Worm (Caenorhabditis elegans) whole organism, L3 larva: Measurements from ENCODE around the gene srd-15.
A peak's percentile ranks its signal among the peaks of the same experiment; 100 is the strongest.

Experiments
- R02D3.7 ChIP-seq: fragments of 150-350 bp; optimal IDR thresholded peaks from 2 replicates; lab custom pipeline; 2014; ENCODE audit warnings: missing biosample characterization, missing genetic modification characterization
- ZK546.5 ChIP-seq: sonication (generic microtip); optimal IDR thresholded peaks from 2 replicates; lab custom pipeline; 2017; ENCODE audit warnings: missing biosample characterization, missing genetic modification characterization
- aly-2 ChIP-seq: fragments of 150-350 bp; optimal IDR thresholded peaks from 2 replicates; lab custom pipeline; 2014; ENCODE audit warnings: missing biosample characterization, missing genetic modification characterization
- ama-1 ChIP-seq: fragments of 150-350 bp; optimal IDR thresholded peaks from 2 replicates; lab custom pipeline; 2018
- ceh-16 ChIP-seq: sonication (generic microtip); optimal IDR thresholded peaks from 2 replicates; lab custom pipeline; 2017; ENCODE audit warnings: missing biosample characterization, missing genetic modification characterization
- ceh-28 ChIP-seq: fragments of 150-350 bp; optimal IDR thresholded peaks from 2 replicates; lab custom pipeline; 2014; ENCODE audit warnings: missing biosample characterization, missing genetic modification reagents, missing genetic modification characterization
- ceh-82 ChIP-seq: fragments of 150-350 bp; optimal IDR thresholded peaks from 2 replicates; lab custom pipeline; 2014; ENCODE audit warnings: missing biosample characterization, missing genetic modification characterization
- ceh-9 ChIP-seq: sonication (generic microtip); optimal IDR thresholded peaks from 2 replicates; lab custom pipeline; 2018; ENCODE audit warnings: missing biosample characterization, missing genetic modification characterization
- daf-12 ChIP-seq: fragments of 150-350 bp; optimal IDR thresholded peaks from 2 replicates; lab custom pipeline; 2014; ENCODE audit warnings: missing biosample characterization, missing genetic modification reagents, missing genetic modification characterization
- egl-5 ChIP-seq: fragments of 150-350 bp; optimal IDR thresholded peaks from 2 replicates; lab custom pipeline; 2017; ENCODE audit warnings: missing biosample characterization, missing genetic modification reagents, missing genetic modification characterization, inconsistent platforms
- elt-1 ChIP-seq: fragments of 150-350 bp; optimal IDR thresholded peaks from 2 replicates; lab custom pipeline; 2014; ENCODE audit warnings: missing biosample characterization, missing genetic modification characterization
- elt-2 ChIP-seq: sonication (generic microtip); optimal IDR thresholded peaks from 2 replicates; lab custom pipeline; 2016; ENCODE audit warnings: missing genetic modification reagents, mild to moderate bottlenecking, missing genetic modification characterization, missing compliant biosample characterization
- elt-3 ChIP-seq, 3 experiments: fragments of 150-350 bp in 1 of 3; sonication (generic microtip) in 2 of 3; optimal IDR thresholded peaks; 2 replicates in 2 of 3; 4 replicates in 1 of 3; lab custom pipeline; 2014 to 2017; ENCODE audit warnings: missing biosample characterization in 3 of 3, missing genetic modification characterization in 3 of 3
- eor-1 ChIP-seq, 2 experiments: fragments of 150-350 bp; optimal IDR thresholded peaks; 2 replicates each; lab custom pipeline; 2014 to 2018; ENCODE audit warnings: missing biosample characterization in 2 of 2, missing genetic modification characterization in 2 of 2
- fkh-10 ChIP-seq: sonication (generic microtip); optimal IDR thresholded peaks from 2 replicates; lab custom pipeline; 2017; ENCODE audit warnings: missing biosample characterization, missing genetic modification reagents, missing genetic modification characterization
- fkh-2 ChIP-seq: fragments of 150-350 bp; optimal IDR thresholded peaks from 2 replicates; lab custom pipeline; 2014; ENCODE audit warnings: missing biosample characterization, missing genetic modification reagents, missing genetic modification characterization
- fos-1 ChIP-seq: fragments of 150-350 bp; optimal IDR thresholded peaks from 2 replicates; lab custom pipeline; 2014; ENCODE audit warnings: missing biosample characterization, missing genetic modification characterization
- hmg-11 ChIP-seq: sonication (generic microtip); optimal IDR thresholded peaks from 2 replicates; lab custom pipeline; 2016; ENCODE audit warnings: missing genetic modification characterization, missing compliant biosample characterization
- jun-1 ChIP-seq: fragments of 150-350 bp; optimal IDR thresholded peaks from 2 replicates; lab custom pipeline; 2014; ENCODE audit warnings: missing biosample characterization, missing genetic modification reagents, missing genetic modification characterization
- lin-15B ChIP-seq: fragments of 150-350 bp; optimal IDR thresholded peaks from 2 replicates; lab custom pipeline; 2014; ENCODE audit warnings: missing biosample characterization, missing genetic modification characterization
- lin-39 ChIP-seq: fragments of 150-350 bp; optimal IDR thresholded peaks from 2 replicates; lab custom pipeline; 2018; ENCODE audit warnings: missing biosample characterization, missing genetic modification reagents, missing genetic modification characterization
- lsy-12 ChIP-seq: sonication (generic microtip); optimal IDR thresholded peaks from 2 replicates; lab custom pipeline; 2016; ENCODE audit warnings: mild to moderate bottlenecking, missing genetic modification characterization, missing compliant biosample characterization
- mml-1 ChIP-seq: fragments of 150-350 bp; sonication (generic microtip); optimal IDR thresholded peaks from 3 replicates; lab custom pipeline; 2014; ENCODE audit warnings: missing biosample characterization, missing genetic modification characterization
- nfya-1 ChIP-seq: sonication (generic microtip); optimal IDR thresholded peaks from 2 replicates; lab custom pipeline; 2017; ENCODE audit warnings: missing genetic modification characterization, mild to moderate bottlenecking, missing compliant biosample characterization, antibody characterized with exemption, moderate library complexity; ENCODE audit not compliant: insufficient read depth
- nhr-11 ChIP-seq: fragments of 150-350 bp; optimal IDR thresholded peaks from 2 replicates; lab custom pipeline; 2014; ENCODE audit warnings: missing biosample characterization, missing genetic modification characterization
- nhr-12 ChIP-seq: fragments of 150-350 bp; optimal IDR thresholded peaks from 2 replicates; lab custom pipeline; 2014; ENCODE audit warnings: missing biosample characterization, missing genetic modification characterization
- nhr-23 ChIP-seq: fragments of 150-350 bp; optimal IDR thresholded peaks from 2 replicates; lab custom pipeline; 2014; ENCODE audit warnings: missing biosample characterization, missing genetic modification reagents, missing genetic modification characterization
- nhr-237 ChIP-seq: fragments of 150-350 bp; optimal IDR thresholded peaks from 2 replicates; lab custom pipeline; 2014; ENCODE audit warnings: missing biosample characterization, missing genetic modification characterization
- nhr-25 ChIP-seq: sonication (generic microtip); optimal IDR thresholded peaks from 2 replicates; lab custom pipeline; 2017; ENCODE audit warnings: missing biosample characterization, missing genetic modification characterization
- nhr-28 ChIP-seq: fragments of 150-350 bp; optimal IDR thresholded peaks from 2 replicates; lab custom pipeline; 2014; ENCODE audit warnings: missing biosample characterization, missing genetic modification characterization
- nhr-43 ChIP-seq: sonication (generic microtip); optimal IDR thresholded peaks from 2 replicates; lab custom pipeline; 2016; ENCODE audit warnings: mild to moderate bottlenecking, missing genetic modification characterization, missing compliant biosample characterization; ENCODE audit not compliant: poor library complexity, severe bottlenecking
- nhr-67 ChIP-seq: fragments of 150-350 bp; optimal IDR thresholded peaks from 2 replicates; lab custom pipeline; 2014; ENCODE audit warnings: missing biosample characterization, missing genetic modification characterization
- nhr-76 ChIP-seq: fragments of 150-350 bp; sonication (generic microtip); optimal IDR thresholded peaks from 5 replicates; lab custom pipeline; 2014; ENCODE audit warnings: missing biosample characterization, missing genetic modification characterization
- nhr-77 ChIP-seq: fragments of 150-350 bp; optimal IDR thresholded peaks from 2 replicates; lab custom pipeline; 2014; ENCODE audit warnings: missing biosample characterization, missing genetic modification characterization
- pha-4 ChIP-seq: fragments of 150-350 bp; optimal IDR thresholded peaks from 2 replicates; lab custom pipeline; 2014; ENCODE audit warnings: missing biosample characterization, missing genetic modification reagents, missing genetic modification characterization
- pqm-1 ChIP-seq: fragments of 150-350 bp; optimal IDR thresholded peaks from 2 replicates; lab custom pipeline; 2017; ENCODE audit warnings: missing biosample characterization, missing genetic modification characterization, inconsistent platforms
- sea-2 ChIP-seq: fragments of 150-350 bp; sonication (generic microtip); optimal IDR thresholded peaks from 4 replicates; lab custom pipeline; 2014; ENCODE audit warnings: missing biosample characterization, missing genetic modification reagents, missing genetic modification characterization
- skn-1 ChIP-seq: fragments of 150-350 bp; optimal IDR thresholded peaks from 2 replicates; lab custom pipeline; 2014; ENCODE audit warnings: missing biosample characterization, missing genetic modification characterization
- snpc-4 ChIP-seq: fragments of 150-350 bp; optimal IDR thresholded peaks from 2 replicates; lab custom pipeline; 2014; ENCODE audit warnings: missing biosample characterization, missing genetic modification characterization
- tbx-2 ChIP-seq: sonication (generic microtip); optimal IDR thresholded peaks from 2 replicates; lab custom pipeline; 2016; ENCODE audit warnings: mild to moderate bottlenecking, missing genetic modification characterization, missing compliant biosample characterization
- unc-39 ChIP-seq: sonication (generic microtip); optimal IDR thresholded peaks from 4 replicates; lab custom pipeline; 2017; ENCODE audit warnings: missing biosample characterization, missing genetic modification characterization
- unc-62 ChIP-seq: fragments of 150-350 bp; sonication (generic microtip); optimal IDR thresholded peaks from 4 replicates; lab custom pipeline; 2014; ENCODE audit warnings: missing biosample characterization, missing genetic modification reagents, missing genetic modification characterization
- zag-1 ChIP-seq: fragments of 150-350 bp; optimal IDR thresholded peaks from 2 replicates; lab custom pipeline; 2014; ENCODE audit warnings: missing biosample characterization, missing genetic modification characterization
- ztf-11 ChIP-seq: fragments of 150-350 bp; optimal IDR thresholded peaks from 2 replicates; lab custom pipeline; 2014; ENCODE audit warnings: missing biosample characterization, missing genetic modification characterization
- ztf-4 ChIP-seq: fragments of 150-350 bp; optimal IDR thresholded peaks from 2 replicates; lab custom pipeline; 2014; ENCODE audit warnings: missing biosample characterization, missing genetic modification characterization

Gene srd-15

ce11 chrV:5939503-5940072, 33.4 kb upstream of the srd-15 start, which contains the start of gene syf-3:
Gene syf-3 (plus strand): TSS chrV:5940022.
- TF ChIP-seq elt-2 (tag; lab: Kevin White, UChicago) (no peak), lsy-12 (tag; lab: Kevin White, UChicago) (no peak), ceh-82 (tag; lab: Kevin White, UChicago) (no peak), elt-3 (tag; optimal IDR thresholded peaks at IDR 0.05; lab: Kevin White, UChicago) (no peak), pqm-1 (no peak), ceh-16 (tag; lab: Kevin White, UChicago) (no peak), snpc-4 (tag; lab: Kevin White, UChicago) (no peak), nhr-28 (no peak), ceh-9 (no peak), skn-1 (tag; lab: Kevin White, UChicago) (no peak), egl-5 (tag; lab: Kevin White, UChicago) (no peak), mml-1 (tag; lab: Kevin White, UChicago) (no peak), R02D3.7 (tag; lab: Kevin White, UChicago) (peak; percentile 83), ZK546.5 (tag; lab: Kevin White, UChicago) (no peak), eor-1 (tag; optimal IDR thresholded peaks at IDR 0.05; lab: Kevin White, UChicago) (no peak), nhr-76 (tag; lab: Kevin White, UChicago) (no peak), nhr-11 (no peak), ztf-4 (tag; lab: Kevin White, UChicago) (no peak), ztf-11 (tag; lab: Kevin White, UChicago) (no peak), fos-1 (no peak), hmg-11 (tag; lab: Kevin White, UChicago) (peak; percentile 69), ama-1 (lab: Kevin White, UChicago) (no peak), unc-62 (GFP tag; lab: Kevin White, UChicago) (no peak), nhr-77 (tag; lab: Kevin White, UChicago) (no peak), nfya-1 (tag; lab: Kevin White, UChicago) (peak; percentile 52), nhr-237 (tag; lab: Kevin White, UChicago) (no peak), jun-1 (tag; lab: Kevin White, UChicago) (peak; percentile 7), fkh-2 (tag; lab: Kevin White, UChicago) (no peak), pha-4 (tag; lab: Kevin White, UChicago) (peak; percentile 63), ceh-28 (tag; lab: Kevin White, UChicago) (no peak), nhr-12 (no peak), zag-1 (tag; lab: Kevin White, UChicago) (no peak), nhr-43 (tag; lab: Kevin White, UChicago) (no peak), nhr-23 (no peak), unc-39 (tag; lab: Kevin White, UChicago) (no peak), fkh-10 (no peak), tbx-2 (tag; lab: Kevin White, UChicago) (no peak), elt-1 (no peak), sea-2 (no peak), lin-15B (tag; lab: Kevin White, UChicago) (peak; percentile 41), lin-39 (tag; lab: Kevin White, UChicago) (no peak), daf-12 (no peak), nhr-25 (tag; lab: Kevin White, UChicago) (no peak), nhr-67 (tag; lab: Kevin White, UChicago) (no peak), aly-2 (no peak)

- no peak for TF ChIP-seq egl-5 (tag; lab: Kevin White, UChicago)
- no peak for TF ChIP-seq R02D3.7 (tag; lab: Kevin White, UChicago)
- no peak for TF ChIP-seq nhr-43 (tag; lab: Kevin White, UChicago)
- TF ChIP-seq unc-39 (tag; lab: Kevin White, UChicago), result no peak
- TF ChIP-seq, all 47 proteins: peak for 0
These were observed 30.5 kb upstream of the srd-15 start, which contains the start of the genes M03F8.5 and M03F8.7 for ce11 chrV:5936691-5937090. Gene M03F8.5 (minus strand): TSS chrV:5936791. Gene M03F8.7 (plus strand): TSS chrV:5936939.
